Fruit fly (Drosophila melanogaster) whole organism, embryonic: ENCODE results near the gene CG31988.

Experiments
- Aef1 ChIP-seq: fragments of 200-800 bp; sonication (Bioruptor generic); IDR thresholded peaks from 3 replicates; pipeline ENCODE4 v1.3.6; 2022; ENCODE audit warnings: missing biosample characterization, missing genetic modification characterization
- CG10147 ChIP-seq: fragments of 200-800 bp; sonication (Bioruptor generic); optimal IDR thresholded peaks from 2 replicates; lab custom pipeline; 2019; ENCODE audit warnings: missing biosample characterization, mild to moderate bottlenecking, missing genetic modification characterization, moderate library complexity
- CG12744 ChIP-seq: fragments of 200-800 bp; sonication (Bioruptor generic); optimal IDR thresholded peaks from 2 replicates; lab custom pipeline; 2016; ENCODE audit warnings: missing biosample characterization, missing genetic modification characterization
- CG13424 ChIP-seq: fragments of 200-800 bp; sonication (Bioruptor generic); optimal IDR thresholded peaks from 2 replicates; lab custom pipeline; 2019; ENCODE audit warnings: missing biosample characterization, mild to moderate bottlenecking, missing genetic modification characterization, moderate library complexity
- CG13894 ChIP-seq: fragments of 200-800 bp; sonication (Bioruptor generic); optimal IDR thresholded peaks from 3 replicates; lab custom pipeline; 2018; ENCODE audit warnings: missing biosample characterization, mild to moderate bottlenecking, missing genetic modification characterization, moderate library complexity
- CG14441 ChIP-seq: fragments of 200-800 bp; sonication (Bioruptor generic); IDR thresholded peaks from 2 replicates; pipeline ENCODE4 v1.3.6; 2022; ENCODE audit warnings: missing biosample characterization, missing genetic modification characterization
- CG15479 ChIP-seq: fragments of 200-800 bp; sonication (Bioruptor generic); optimal IDR thresholded peaks from 3 replicates; lab custom pipeline; 2019; ENCODE audit warnings: missing biosample characterization, mild to moderate bottlenecking, missing genetic modification characterization, moderate library complexity
- CG17568 ChIP-seq: fragments of 200-800 bp; sonication (Bioruptor generic); optimal IDR thresholded peaks from 2 replicates; lab custom pipeline; 2018; ENCODE audit warnings: missing biosample characterization, mild to moderate bottlenecking, missing genetic modification characterization, moderate library complexity
- CG1792 ChIP-seq: fragments of 200-800 bp; sonication (Bioruptor generic); optimal IDR thresholded peaks from 2 replicates; lab custom pipeline; 2016; ENCODE audit warnings: missing biosample characterization, missing genetic modification characterization
- CG18011 ChIP-seq: fragments of 200-800 bp; sonication (Bioruptor generic); optimal IDR thresholded peaks from 2 replicates; lab custom pipeline; 2017; ENCODE audit warnings: missing biosample characterization, missing genetic modification characterization, mild to moderate bottlenecking, moderate library complexity, missing genotype
- CG18619 ChIP-seq: fragments of 200-800 bp; sonication (Bioruptor generic); optimal IDR thresholded peaks from 3 replicates; lab custom pipeline; 2017; ENCODE audit warnings: missing biosample characterization, mild to moderate bottlenecking, missing genetic modification characterization
- CG31441 ChIP-seq: fragments of 200-800 bp; sonication (Bioruptor generic); IDR thresholded peaks from 2 replicates; pipeline ENCODE4 v1.3.6; 2022; ENCODE audit warnings: missing biosample characterization, missing genetic modification characterization
- CG4854 ChIP-seq: fragments of 200-800 bp; sonication (Bioruptor generic); optimal IDR thresholded peaks from 2 replicates; lab custom pipeline; 2016; ENCODE audit warnings: missing biosample characterization, missing genetic modification characterization, inconsistent platforms
- CG7357 ChIP-seq: fragments of 200-800 bp; sonication (Bioruptor generic); IDR thresholded peaks from 3 replicates; pipeline ENCODE4 v1.3.6; 2022; ENCODE audit warnings: missing biosample characterization, missing genetic modification characterization
- CG8944 ChIP-seq: fragments of 200-800 bp; sonication (Bioruptor generic); optimal IDR thresholded peaks from 3 replicates; lab custom pipeline; 2016; ENCODE audit warnings: missing biosample characterization, missing genetic modification characterization
- CkIIα-i1 ChIP-seq: fragments of 200-800 bp; sonication (Bioruptor generic); IDR thresholded peaks from 2 replicates; pipeline ENCODE4 v1.3.6; 2022; ENCODE audit warnings: missing biosample characterization, missing genetic modification characterization
- Dip3 ChIP-seq: fragments of 200-800 bp; sonication (Bioruptor generic); optimal IDR thresholded peaks from 3 replicates; lab custom pipeline; 2016; ENCODE audit warnings: missing biosample characterization, missing genetic modification characterization
- Doc2 ChIP-seq: fragments of 200-800 bp; sonication (Bioruptor generic); IDR thresholded peaks from 2 replicates; pipeline ENCODE4 v1.3.6; 2022; ENCODE audit warnings: missing biosample characterization, missing genetic modification characterization
- Dref ChIP-seq: fragments of 200-800 bp; sonication (Bioruptor generic); IDR thresholded peaks from 2 replicates; pipeline ENCODE4 v1.3.6; 2022; ENCODE audit warnings: missing biosample characterization, missing genetic modification characterization
- Elba2 ChIP-seq: fragments of 200-800 bp; sonication (Bioruptor generic); optimal IDR thresholded peaks from 3 replicates; lab custom pipeline; 2016; ENCODE audit warnings: missing biosample characterization, missing genetic modification characterization
- Ets65A ChIP-seq: fragments of 200-800 bp; sonication (Bioruptor generic); peaks from one replicate; lab custom pipeline; 2016; ENCODE audit warnings: missing biosample characterization, missing genetic modification characterization
- Gug ChIP-seq: fragments of 200-800 bp; sonication (Bioruptor generic); IDR thresholded peaks from 4 replicates; pipeline ENCODE4 v1.3.6; 2022; ENCODE audit warnings: missing biosample characterization, missing genetic modification characterization
- Hr51 ChIP-seq, 2 experiments: fragments of 200-800 bp; sonication (Bioruptor generic); optimal IDR thresholded peaks; 2 replicates in 1 of 2; 3 replicates in 1 of 2; lab custom pipeline; 2016 to 2018; ENCODE audit warnings: missing biosample characterization in 2 of 2, missing genetic modification characterization in 2 of 2, mild to moderate bottlenecking in 1 of 2, moderate library complexity in 1 of 2
- Meics ChIP-seq: fragments of 200-800 bp; sonication (Bioruptor generic); optimal IDR thresholded peaks from 2 replicates; lab custom pipeline; 2017; ENCODE audit warnings: missing biosample characterization, mild to moderate bottlenecking, missing genetic modification characterization
- Rx ChIP-seq: fragments of 200-800 bp; sonication (Bioruptor generic); IDR thresholded peaks from 2 replicates; pipeline ENCODE4 v1.3.6; 2022; ENCODE audit warnings: missing biosample characterization, missing genetic modification characterization
- Sry-δ ChIP-seq: fragments of 200-800 bp; sonication (Bioruptor generic); optimal IDR thresholded peaks from 2 replicates; lab custom pipeline; 2016; ENCODE audit warnings: missing biosample characterization, missing genetic modification characterization
- Tbp ChIP-seq: fragments of >200 bp; optimal IDR thresholded peaks from 2 replicates; lab custom pipeline; 2018; ENCODE audit warnings: missing biosample characterization, missing genetic modification characterization
- ab ChIP-seq: fragments of 200-800 bp; sonication (Bioruptor generic); optimal IDR thresholded peaks from 2 replicates; lab custom pipeline; 2016; ENCODE audit warnings: missing biosample characterization, missing genetic modification characterization
- bsh ChIP-seq, 2 experiments: fragments of 200-800 bp; sonication (Bioruptor generic); optimal IDR thresholded peaks; 2 replicates each; lab custom pipeline; 2017 to 2018; ENCODE audit warnings: mild to moderate bottlenecking in 2 of 2, missing biosample characterization in 2 of 2, missing genetic modification characterization in 2 of 2, moderate library complexity in 1 of 2
- chinmo ChIP-seq: fragments of 200-800 bp; sonication (Bioruptor generic); IDR thresholded peaks from 4 replicates; pipeline ENCODE4 v1.3.6; 2022; ENCODE audit warnings: missing biosample characterization, missing genetic modification characterization; ENCODE audit not compliant: partially characterized antibody
- crp ChIP-seq, 2 experiments: fragments of 200-800 bp; sonication (Bioruptor generic); optimal IDR thresholded peaks; 2 replicates in 1 of 2; 3 replicates in 1 of 2; lab custom pipeline; 2017; ENCODE audit warnings: missing biosample characterization in 2 of 2, missing genetic modification characterization in 2 of 2, mild to moderate bottlenecking in 1 of 2, moderate library complexity in 1 of 2
- dm ChIP-seq: fragments of 200-800 bp; sonication (Bioruptor generic); optimal IDR thresholded peaks from 3 replicates; lab custom pipeline; 2016; ENCODE audit warnings: missing biosample characterization, missing genetic modification characterization
- eve ChIP-seq, 2 experiments: fragments of >200 bp; optimal IDR thresholded peaks; 2 replicates each; lab custom pipeline; 2017; ENCODE audit warnings: missing biosample characterization in 2 of 2, missing genetic modification characterization in 2 of 2
- exex ChIP-seq: fragments of 200-800 bp; sonication (Bioruptor generic); optimal IDR thresholded peaks from 4 replicates; lab custom pipeline; 2018; ENCODE audit warnings: missing biosample characterization, mild to moderate bottlenecking, missing genetic modification characterization, moderate library complexity
- grn ChIP-seq: fragments of 200-800 bp; sonication (Bioruptor generic); optimal IDR thresholded peaks from 3 replicates; lab custom pipeline; 2017; ENCODE audit warnings: missing biosample characterization, missing genetic modification characterization
- gsb ChIP-seq: fragments of 200-800 bp; sonication (Bioruptor generic); IDR thresholded peaks from 2 replicates; pipeline ENCODE4 v1.3.6; 2022; ENCODE audit warnings: missing biosample characterization, missing genetic modification characterization
- hbn ChIP-seq: fragments of 200-800 bp; sonication (Bioruptor generic); IDR thresholded peaks from 2 replicates; pipeline ENCODE4 v1.3.6; 2022; ENCODE audit warnings: missing biosample characterization, missing genetic modification characterization; ENCODE audit not compliant: partially characterized antibody
- her ChIP-seq: fragments of 200-800 bp; sonication (Bioruptor generic); optimal IDR thresholded peaks from 2 replicates; lab custom pipeline; 2016; ENCODE audit warnings: missing biosample characterization, missing genetic modification characterization
- lab ChIP-seq: fragments of 200-800 bp; sonication (Bioruptor generic); optimal IDR thresholded peaks from 3 replicates; lab custom pipeline; 2017; ENCODE audit warnings: missing biosample characterization, missing genetic modification characterization, mild to moderate bottlenecking, moderate library complexity, missing genetic modification reagents
- nom ChIP-seq: fragments of 200-800 bp; sonication (Bioruptor generic); optimal IDR thresholded peaks from 2 replicates; lab custom pipeline; 2017; ENCODE audit warnings: missing biosample characterization, missing genetic modification characterization, mild to moderate bottlenecking, moderate library complexity, missing genetic modification reagents
- ranshi ChIP-seq: fragments of 200-800 bp; sonication (Bioruptor generic); IDR thresholded peaks from 2 replicates; pipeline ENCODE4 v1.3.6; 2022; ENCODE audit warnings: missing biosample characterization, missing genetic modification characterization
- run ChIP-seq: fragments of 200-800 bp; sonication (Bioruptor generic); optimal IDR thresholded peaks from 3 replicates; lab custom pipeline; 2018; ENCODE audit warnings: missing biosample characterization, mild to moderate bottlenecking, missing genetic modification characterization
- slou ChIP-seq: fragments of 200-800 bp; sonication (Bioruptor generic); optimal IDR thresholded peaks from 3 replicates; lab custom pipeline; 2016; ENCODE audit warnings: missing biosample characterization, missing genetic modification characterization
- so ChIP-seq: fragments of 200-800 bp; sonication (Bioruptor generic); IDR thresholded peaks from 3 replicates; pipeline ENCODE4 v1.3.6; 2022; ENCODE audit warnings: missing biosample characterization, missing genetic modification characterization
- sqz ChIP-seq: fragments of 200-800 bp; sonication (Bioruptor generic); optimal IDR thresholded peaks from 3 replicates; lab custom pipeline; 2018; ENCODE audit warnings: missing biosample characterization, mild to moderate bottlenecking, missing genetic modification characterization
- stc ChIP-seq: fragments of 200-800 bp; sonication (Bioruptor generic); IDR thresholded peaks from 2 replicates; pipeline ENCODE4 v1.3.6; 2022; ENCODE audit warnings: missing biosample characterization, missing genetic modification characterization
- tap ChIP-seq: fragments of 200-800 bp; optimal IDR thresholded peaks from 3 replicates; lab custom pipeline; 2019; ENCODE audit warnings: missing biosample characterization, mild to moderate bottlenecking, missing genetic modification characterization, moderate library complexity
- tll ChIP-seq, 2 experiments: fragments of 200-800 bp in 1 of 2; fragments of >200 bp in 1 of 2; sonication (Bioruptor generic) in 1 of 2; optimal IDR thresholded peaks; 2 replicates each; lab custom pipeline; 2017 to 2019; ENCODE audit warnings: missing biosample characterization in 2 of 2, missing genetic modification characterization in 2 of 2, mild to moderate bottlenecking in 1 of 2, moderate library complexity in 1 of 2
- tx ChIP-seq: fragments of 200-800 bp; sonication (Bioruptor generic); optimal IDR thresholded peaks from 2 replicates; lab custom pipeline; 2016; ENCODE audit warnings: missing biosample characterization, missing genetic modification characterization
- wdn ChIP-seq: fragments of 200-800 bp; sonication (Bioruptor generic); IDR thresholded peaks from 2 replicates; pipeline ENCODE4 v1.3.6; 2022; ENCODE audit warnings: missing biosample characterization, missing genetic modification characterization
- wek ChIP-seq: fragments of 200-800 bp; sonication (Bioruptor generic); optimal IDR thresholded peaks from 3 replicates; lab custom pipeline; 2018; ENCODE audit warnings: missing biosample characterization, mild to moderate bottlenecking, missing genetic modification characterization, moderate library complexity

CG31988 gene

DNA sequence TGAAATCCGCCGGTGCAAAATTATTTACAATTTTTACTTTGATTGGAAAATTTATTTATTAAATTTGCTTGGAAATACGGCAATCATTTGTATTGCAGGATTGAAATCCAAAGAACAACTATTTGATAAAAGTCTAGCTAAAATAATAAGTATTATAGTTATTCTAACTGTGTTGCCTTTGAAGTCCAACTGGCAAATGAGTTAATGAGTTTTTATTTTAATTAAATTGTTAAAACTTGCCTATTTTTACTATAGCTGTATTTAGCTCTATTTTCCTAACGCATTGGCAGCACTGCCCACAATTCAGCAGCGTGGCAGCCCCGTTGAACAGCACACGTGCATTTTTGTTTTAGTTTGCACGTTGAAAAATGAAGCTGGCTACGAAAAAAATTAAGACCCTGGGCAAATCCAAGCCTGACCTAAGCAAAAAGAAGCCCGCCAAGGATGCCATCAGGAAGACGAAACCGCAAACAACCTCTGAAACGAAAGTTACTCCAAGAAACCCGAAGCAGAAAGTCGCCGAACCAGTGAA lies 39.2 kb downstream of the CG31988 start, which contains the start of gene Noc2 (continued):
- peak in 1 of 2 experiments; percentile 32 for TF ChIP-seq bsh (GFP tag; optimal IDR thresholded peaks at IDR 0.05; lab: Kevin White, UChicago)
- peak; percentile 66 for TF ChIP-seq lab (GFP tag; lab: Kevin White, UChicago)
- no peak for TF ChIP-seq CG10147 (GFP tag; lab: Kevin White, UChicago)
- peak; percentile 0 for TF ChIP-seq Sry-δ
- TF ChIP-seq eve (GFP tag; optimal IDR thresholded peaks at IDR 0.05; lab: Kevin White, UChicago), result no peak
- peak; percentile 43 for TF ChIP-seq CG18619 (GFP tag; lab: Kevin White, UChicago)
- no peak for TF ChIP-seq CG15479 (GFP tag; lab: Kevin White, UChicago)
- no peak for TF ChIP-seq nom
- TF ChIP-seq CkIIα-i1 (GFP tag; lab: Robert Waterston, UW), result no peak
- TF ChIP-seq chinmo, result no peak
- TF ChIP-seq CG12744 (GFP tag; lab: Kevin White, UChicago), result no peak
- TF ChIP-seq CG8944 (GFP tag; lab: Kevin White, UChicago), result peak; percentile 16
- TF ChIP-seq tap (tag; lab: Kevin White, UChicago), result no peak
- TF ChIP-seq ab (GFP tag; lab: Kevin White, UChicago), result no peak
- no peak for TF ChIP-seq CG18011 (GFP tag; lab: Kevin White, UChicago)
- no peak for TF ChIP-seq Elba2
- peak; percentile 74 for TF ChIP-seq Ets65A
- TF ChIP-seq Tbp (GFP tag; lab: Kevin White, UChicago), result no peak
- no peak for TF ChIP-seq crp (GFP tag; optimal IDR thresholded peaks at IDR 0.05; lab: Kevin White, UChicago)
- TF ChIP-seq Meics (GFP tag; lab: Kevin White, UChicago), result peak; percentile 64
- peak; percentile 56; the same call in 1 of the 2 replicates for TF ChIP-seq ranshi
- TF ChIP-seq CG7357 (GFP tag; lab: Robert Waterston, UW), result no peak
- peak; percentile 50 for TF ChIP-seq Aef1
- TF ChIP-seq CG31441 (GFP tag; lab: Robert Waterston, UW), result peak; percentile 64
- peak; percentile 96 for TF ChIP-seq dm
- no peak for TF ChIP-seq sqz
- TF ChIP-seq wek (GFP tag; lab: Kevin White, UChicago), result no peak
- peak; percentile 77; the same call in 3 of the 4 replicates for TF ChIP-seq Gug
- peak; percentile 72 for TF ChIP-seq Rx
- TF ChIP-seq her, result no peak
- no peak for TF ChIP-seq Doc2
- no peak for TF ChIP-seq so (GFP tag; lab: Robert Waterston, UW)
- no peak for TF ChIP-seq run (tag; lab: Kevin White, UChicago)
- no peak for TF ChIP-seq hbn (GFP tag; lab: Robert Waterston, UW)
- TF ChIP-seq tll (GFP tag; optimal IDR thresholded peaks at IDR 0.05; lab: Kevin White, UChicago), result no peak
- no peak for TF ChIP-seq CG4854
- no peak for TF ChIP-seq CG1792
- TF ChIP-seq exex, result no peak
- TF ChIP-seq Hr51 (GFP tag; optimal IDR thresholded peaks at IDR 0.05; lab: Kevin White, UChicago), result peak in 1 of 2 experiments; percentile 43
- TF ChIP-seq Dref, result peak; percentile 50
- TF ChIP-seq CG14441 (GFP tag; lab: Robert Waterston, UW), result peak; percentile 62
- no peak for TF ChIP-seq gsb (GFP tag; lab: Robert Waterston, UW)
- no peak for TF ChIP-seq CG17568
- TF ChIP-seq grn (GFP tag; lab: Kevin White, UChicago), result no peak
- peak; percentile 31 for TF ChIP-seq slou (GFP tag; lab: Kevin White, UChicago)
- peak; percentile 46 for TF ChIP-seq Dip3 (GFP tag; lab: Kevin White, UChicago)
- TF ChIP-seq CG13894 (tag; lab: Kevin White, UChicago), result no peak
- no peak for TF ChIP-seq stc (GFP tag; lab: Robert Waterston, UW)
- TF ChIP-seq CG13424 (tag; lab: Kevin White, UChicago), result peak; percentile 64
- TF ChIP-seq wdn (GFP tag; lab: Robert Waterston, UW), result no peak
- TF ChIP-seq tx (GFP tag; lab: Kevin White, UChicago), result no peak
